Worm (Caenorhabditis elegans) whole organism, midembryonic: ENCODE measurements around the gene eif-1.A.

Source experiments
- cog-1 ChIP-seq: sonication (generic microtip); optimal IDR thresholded peaks from 2 replicates; lab custom pipeline; 2016; ENCODE audit warnings: missing genetic modification characterization, missing compliant biosample characterization
- tab-1 ChIP-seq: fragments of 200-800 bp; sonication (Bioruptor generic); IDR thresholded peaks from 2 replicates; pipeline ENCODE4 v1.3.6; 2022; ENCODE audit warnings: missing genetic modification characterization, missing compliant biosample characterization
- ztf-23 ChIP-seq: fragments of 200-800 bp; sonication (Bioruptor generic); IDR thresholded peaks from 2 replicates; pipeline ENCODE4 v1.3.6; 2022; ENCODE audit warnings: missing genetic modification reagents, missing genetic modification characterization, missing compliant biosample characterization

DNA sequence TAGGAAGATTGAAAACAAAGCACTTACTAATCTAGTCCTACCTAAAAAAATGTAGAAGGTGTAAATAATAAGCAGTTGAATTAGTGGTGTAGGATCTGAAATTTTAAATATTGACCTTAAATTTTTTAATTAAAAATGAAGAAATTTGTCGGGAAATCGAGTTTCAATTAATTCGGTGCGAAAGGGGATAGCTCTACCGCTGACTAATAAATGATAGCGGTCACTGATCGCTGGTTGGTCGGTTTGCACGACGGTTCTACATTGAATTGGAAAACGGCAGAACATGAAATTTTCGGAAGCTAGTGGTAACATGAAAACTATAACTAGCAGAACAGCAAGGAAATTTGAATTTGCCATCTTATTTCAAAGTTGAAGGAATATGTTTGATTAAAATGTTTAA lies 30.6 kb upstream of the eif-1.A start, which contains the start of gene set-15:
- TF ChIP-seq ztf-23 (GFP tag; lab: Robert Waterston, UW), result no peak
- TF ChIP-seq tab-1 (GFP tag; lab: Robert Waterston, UW), result no peak
- no peak for TF ChIP-seq cog-1 (tag; lab: Kevin White, UChicago)
